Fruit fly (Drosophila melanogaster) whole organism, embryonic: ENCODE results near the gene CG13285.

Experiments used
- ATbp ChIP-seq: fragments of 200-800 bp; sonication (Bioruptor generic); optimal IDR thresholded peaks from 2 replicates; lab custom pipeline; 2017; ENCODE audit warnings: missing biosample characterization, mild to moderate bottlenecking, missing genetic modification characterization, missing genetic modification reagents
- Atf6 ChIP-seq: fragments of 200-800 bp; sonication (Bioruptor generic); IDR thresholded peaks from 2 replicates; pipeline ENCODE4 v1.3.6; 2022; ENCODE audit warnings: missing biosample characterization, missing genetic modification characterization
- Blimp-1 ChIP-seq: fragments of 200-800 bp; sonication (Bioruptor generic); optimal IDR thresholded peaks from 3 replicates; lab custom pipeline; 2018; ENCODE audit warnings: missing biosample characterization, missing genetic modification characterization, mild to moderate bottlenecking, moderate library complexity, missing genetic modification reagents
- CG1024 ChIP-seq: fragments of 200-800 bp; sonication (Bioruptor generic); IDR thresholded peaks from 2 replicates; pipeline ENCODE4 v1.3.6; 2022; ENCODE audit warnings: missing biosample characterization, missing genetic modification characterization
- CG10654 ChIP-seq: fragments of 200-800 bp; sonication (Bioruptor generic); optimal IDR thresholded peaks from 2 replicates; lab custom pipeline; 2016; ENCODE audit warnings: missing biosample characterization, missing genetic modification characterization
- CG11696 ChIP-seq: fragments of 200-800 bp; sonication (Bioruptor generic); IDR thresholded peaks from 2 replicates; pipeline ENCODE4 v1.3.6; 2022; ENCODE audit warnings: missing biosample characterization, missing genetic modification characterization
- CG15514 ChIP-seq: fragments of 200-800 bp; sonication (Bioruptor generic); optimal IDR thresholded peaks from 3 replicates; lab custom pipeline; 2017; ENCODE audit warnings: missing biosample characterization, missing genetic modification characterization, mild to moderate bottlenecking, moderate library complexity, missing genetic modification reagents
- CG1603 ChIP-seq: fragments of 200-800 bp; sonication (Bioruptor generic); optimal IDR thresholded peaks from 2 replicates; lab custom pipeline; 2019; ENCODE audit warnings: missing biosample characterization, mild to moderate bottlenecking, missing genetic modification characterization, moderate library complexity
- CG16863 ChIP-seq: fragments of 200-800 bp; sonication (Bioruptor generic); optimal IDR thresholded peaks from 3 replicates; lab custom pipeline; 2016; ENCODE audit warnings: missing biosample characterization, missing genetic modification characterization
- CG17186 ChIP-seq: fragments of 200-800 bp; sonication (Bioruptor generic); optimal IDR thresholded peaks from 3 replicates; lab custom pipeline; 2017; ENCODE audit warnings: missing biosample characterization, missing genetic modification reagents, missing genetic modification characterization
- CG17612 ChIP-seq: fragments of 200-800 bp; sonication (Bioruptor generic); IDR thresholded peaks from 2 replicates; pipeline ENCODE4 v1.3.6; 2022; ENCODE audit warnings: missing biosample characterization, missing genetic modification characterization
- CG1832 ChIP-seq: fragments of 200-800 bp; sonication (Bioruptor generic); optimal IDR thresholded peaks from 2 replicates; lab custom pipeline; 2017; ENCODE audit warnings: missing biosample characterization, mild to moderate bottlenecking, missing genetic modification characterization, inconsistent platforms
- CG2199 ChIP-seq: fragments of 200-800 bp; sonication (Bioruptor generic); IDR thresholded peaks from 3 replicates; pipeline ENCODE4 v1.3.6; 2022; ENCODE audit warnings: missing biosample characterization, missing genetic modification characterization
- CG2712 ChIP-seq: fragments of 200-800 bp; optimal IDR thresholded peaks from 3 replicates; lab custom pipeline; 2019; ENCODE audit warnings: missing biosample characterization, mild to moderate bottlenecking, missing genetic modification characterization, moderate library complexity
- CG2889 ChIP-seq: fragments of 200-800 bp; sonication (Bioruptor generic); IDR thresholded peaks from 3 replicates; pipeline ENCODE4 v1.3.6; 2022; ENCODE audit warnings: missing biosample characterization, missing genetic modification characterization
- CG31441 ChIP-seq: fragments of 200-800 bp; sonication (Bioruptor generic); IDR thresholded peaks from 2 replicates; pipeline ENCODE4 v1.3.6; 2022; ENCODE audit warnings: missing biosample characterization, missing genetic modification characterization
- CG3163 ChIP-seq: fragments of 200-800 bp; sonication (Bioruptor generic); optimal IDR thresholded peaks from 3 replicates; lab custom pipeline; 2016; ENCODE audit warnings: missing biosample characterization, missing genetic modification characterization
- CG34376 ChIP-seq: fragments of 200-800 bp; sonication (Bioruptor generic); optimal IDR thresholded peaks from 2 replicates; lab custom pipeline; 2018; ENCODE audit warnings: missing biosample characterization, mild to moderate bottlenecking, missing genetic modification characterization
- CG3847 ChIP-seq: fragments of 200-800 bp; sonication (Bioruptor generic); IDR thresholded peaks from 2 replicates; pipeline ENCODE4 v1.3.6; 2022; ENCODE audit warnings: missing biosample characterization, missing genetic modification characterization
- CG4282 ChIP-seq: fragments of 200-800 bp; sonication (Bioruptor generic); optimal IDR thresholded peaks from 2 replicates; lab custom pipeline; 2016; ENCODE audit warnings: missing biosample characterization, missing genetic modification characterization
- CG4854 ChIP-seq: fragments of 200-800 bp; sonication (Bioruptor generic); optimal IDR thresholded peaks from 2 replicates; lab custom pipeline; 2016; ENCODE audit warnings: missing biosample characterization, missing genetic modification characterization, inconsistent platforms
- CG5953 ChIP-seq: fragments of 200-800 bp; sonication (Bioruptor generic); IDR thresholded peaks from 2 replicates; pipeline ENCODE4 v1.3.6; 2022; ENCODE audit warnings: missing biosample characterization, missing genetic modification characterization
- CG6654 ChIP-seq: fragments of 200-800 bp; sonication (Bioruptor generic); optimal IDR thresholded peaks from 2 replicates; lab custom pipeline; 2017; ENCODE audit warnings: missing biosample characterization, mild to moderate bottlenecking, missing genetic modification characterization
- CG7963 ChIP-seq: fragments of 200-800 bp; sonication (Bioruptor generic); IDR thresholded peaks from 3 replicates; pipeline ENCODE4 v1.3.6; 2022; ENCODE audit warnings: missing biosample characterization, missing genetic modification characterization; ENCODE audit not compliant: partially characterized antibody
- CG8281 ChIP-seq: fragments of 200-800 bp; sonication (Bioruptor generic); optimal IDR thresholded peaks from 2 replicates; lab custom pipeline; 2018; ENCODE audit warnings: missing biosample characterization, mild to moderate bottlenecking, missing genetic modification characterization, moderate library complexity
- CG8388 ChIP-seq: fragments of 200-800 bp; sonication (Bioruptor generic); optimal IDR thresholded peaks from 2 replicates; lab custom pipeline; 2019; ENCODE audit warnings: missing biosample characterization, mild to moderate bottlenecking, missing genetic modification characterization, moderate library complexity
- E2f1 ChIP-seq: fragments of 200-800 bp; sonication (Bioruptor generic); IDR thresholded peaks from 2 replicates; pipeline ENCODE4 v1.3.6; 2022; ENCODE audit warnings: missing biosample characterization, missing genetic modification characterization
- E2f2 ChIP-seq: fragments of 200-800 bp; sonication (Bioruptor generic); IDR thresholded peaks from 2 replicates; pipeline ENCODE4 v1.3.6; 2022; ENCODE audit warnings: missing biosample characterization, missing genetic modification characterization
- Fer1 ChIP-seq: fragments of 200-800 bp; sonication (Bioruptor generic); optimal IDR thresholded peaks from 2 replicates; lab custom pipeline; 2017; ENCODE audit warnings: missing biosample characterization, mild to moderate bottlenecking, missing genetic modification characterization
- HHEX ChIP-seq: fragments of 200-800 bp; sonication (Bioruptor generic); optimal IDR thresholded peaks from 3 replicates; lab custom pipeline; 2017; ENCODE audit warnings: missing biosample characterization, mild to moderate bottlenecking, missing genetic modification characterization, missing genetic modification reagents
- HLH4C ChIP-seq: fragments of 200-800 bp; sonication (Bioruptor generic); IDR thresholded peaks from 3 replicates; pipeline ENCODE4 v1.3.6; 2022; ENCODE audit warnings: missing biosample characterization, missing genetic modification characterization; ENCODE audit not compliant: partially characterized antibody
- Hr3 ChIP-seq: fragments of 200-800 bp; sonication (Bioruptor generic); optimal IDR thresholded peaks from 3 replicates; lab custom pipeline; 2016; ENCODE audit warnings: missing biosample characterization, missing genetic modification characterization
- Hr51 ChIP-seq, 2 experiments: fragments of 200-800 bp; sonication (Bioruptor generic); optimal IDR thresholded peaks; 2 replicates in 1 of 2; 3 replicates in 1 of 2; lab custom pipeline; 2016 to 2018; ENCODE audit warnings: missing biosample characterization in 2 of 2, missing genetic modification characterization in 2 of 2, mild to moderate bottlenecking in 1 of 2, moderate library complexity in 1 of 2
- Jarid2 ChIP-seq: fragments of 200-800 bp; sonication (Bioruptor generic); optimal IDR thresholded peaks from 3 replicates; lab custom pipeline; 2017; ENCODE audit warnings: mild to moderate bottlenecking, missing biosample characterization, missing genetic modification reagents, missing genetic modification characterization
- NfI ChIP-seq: fragments of 200-800 bp; sonication (Bioruptor generic); optimal IDR thresholded peaks from 3 replicates; lab custom pipeline; 2018; ENCODE audit warnings: missing biosample characterization, mild to moderate bottlenecking, missing genetic modification characterization, moderate library complexity
- Rfx ChIP-seq: fragments of 200-800 bp; sonication (Bioruptor generic); IDR thresholded peaks from 2 replicates; pipeline ENCODE4 v1.3.6; 2022; ENCODE audit warnings: missing biosample characterization, missing genetic modification characterization
- Vsx1 ChIP-seq: fragments of 200-800 bp; sonication (Bioruptor generic); optimal IDR thresholded peaks from 2 replicates; lab custom pipeline; 2017; ENCODE audit warnings: missing biosample characterization, mild to moderate bottlenecking, missing genetic modification characterization, missing genetic modification reagents
- Xrp1 ChIP-seq: fragments of 200-800 bp; sonication (Bioruptor generic); IDR thresholded peaks from 2 replicates; pipeline ENCODE4 v1.3.6; 2022; ENCODE audit warnings: missing biosample characterization, missing genetic modification characterization
- aop ChIP-seq: fragments of 200-800 bp; sonication (Bioruptor generic); IDR thresholded peaks from 2 replicates; pipeline ENCODE4 v1.3.6; 2022; ENCODE audit warnings: missing biosample characterization, missing genetic modification characterization
- bsh ChIP-seq, 2 experiments: fragments of 200-800 bp; sonication (Bioruptor generic); optimal IDR thresholded peaks; 2 replicates each; lab custom pipeline; 2017 to 2018; ENCODE audit warnings: mild to moderate bottlenecking in 2 of 2, missing biosample characterization in 2 of 2, missing genetic modification characterization in 2 of 2, moderate library complexity in 1 of 2
- cas ChIP-seq: fragments of 200-800 bp; sonication (Bioruptor generic); IDR thresholded peaks from 2 replicates; pipeline ENCODE4 v1.3.6; 2022; ENCODE audit warnings: missing biosample characterization, missing genetic modification characterization
- crc ChIP-seq: fragments of 200-800 bp; sonication (Bioruptor generic); optimal IDR thresholded peaks from 2 replicates; lab custom pipeline; 2016; ENCODE audit warnings: missing biosample characterization, missing genetic modification characterization
- cwo ChIP-seq: fragments of 200-800 bp; sonication (Bioruptor generic); optimal IDR thresholded peaks from 3 replicates; lab custom pipeline; 2017; ENCODE audit warnings: missing biosample characterization, missing genetic modification characterization, mild to moderate bottlenecking, moderate library complexity, missing genetic modification reagents
- fd3F ChIP-seq: fragments of 200-800 bp; sonication (Bioruptor generic); optimal IDR thresholded peaks from 2 replicates; lab custom pipeline; 2018; ENCODE audit warnings: missing biosample characterization, mild to moderate bottlenecking, missing genetic modification characterization, moderate library complexity
- fu2 ChIP-seq: fragments of 200-800 bp; sonication (Bioruptor generic); optimal IDR thresholded peaks from 2 replicates; lab custom pipeline; 2016; ENCODE audit warnings: missing biosample characterization, missing genetic modification characterization
- inv ChIP-seq: fragments of 200-800 bp; sonication (Bioruptor generic); IDR thresholded peaks from 2 replicates; pipeline ENCODE4 v1.3.6; 2022; ENCODE audit warnings: missing biosample characterization, missing genetic modification characterization; ENCODE audit not compliant: partially characterized antibody
- salm ChIP-seq: fragments of 200-800 bp; sonication (Bioruptor generic); optimal IDR thresholded peaks from 2 replicates; lab custom pipeline; 2018; ENCODE audit warnings: missing biosample characterization, mild to moderate bottlenecking, missing genetic modification characterization
- seq ChIP-seq: fragments of 200-800 bp; sonication (Bioruptor generic); IDR thresholded peaks from 2 replicates; pipeline ENCODE4 v1.3.6; 2022; ENCODE audit warnings: missing biosample characterization, missing genetic modification characterization
- slbo ChIP-seq: fragments of 200-800 bp; sonication (Bioruptor generic); IDR thresholded peaks from 2 replicates; pipeline ENCODE4 v1.3.6; 2022; ENCODE audit warnings: missing biosample characterization, missing genetic modification characterization
- sr ChIP-seq: fragments of 200-800 bp; sonication (Bioruptor generic); IDR thresholded peaks from 3 replicates; pipeline ENCODE4 v1.3.6; 2022; ENCODE audit warnings: missing biosample characterization, missing genetic modification characterization

The CG13285 gene

DNA sequence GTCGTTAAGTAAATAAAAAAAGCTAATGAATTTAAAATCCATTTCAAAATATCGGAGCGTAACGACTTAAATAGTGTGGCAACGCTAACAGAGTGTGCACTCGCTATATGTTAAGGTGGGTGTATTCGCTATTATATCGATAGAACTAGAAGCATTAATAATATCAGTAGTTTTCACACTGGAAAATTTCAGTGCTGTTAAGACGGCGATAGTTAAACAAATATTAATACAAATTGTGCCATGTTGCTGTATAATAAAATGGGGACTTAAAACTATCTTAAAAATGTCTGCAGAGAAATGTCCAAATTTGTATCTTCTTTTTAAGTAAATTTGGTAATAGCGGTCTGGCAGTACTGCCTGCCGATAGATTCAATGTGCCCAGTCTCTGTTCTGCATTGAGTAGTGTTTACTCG, 47.7 kb upstream of the CG13285 start (continued):
- peak; percentile 49 for TF ChIP-seq CG3163
- TF ChIP-seq CG11696 (GFP tag; lab: Robert Waterston, UW), result peak; percentile 60
- TF ChIP-seq Blimp-1 (GFP tag; lab: Kevin White, UChicago), result no peak
- peak; percentile 74 for TF ChIP-seq HLH4C (GFP tag; lab: Robert Waterston, UW)
- TF ChIP-seq CG6654, result peak; percentile 50
- peak; percentile 66; the same call in 1 of the 3 replicates for TF ChIP-seq CG2199 (GFP tag; lab: Robert Waterston, UW)
- peak; percentile 49 for TF ChIP-seq CG8281 (tag; lab: Kevin White, UChicago)
- TF ChIP-seq inv (GFP tag; lab: Robert Waterston, UW), result peak; percentile 82
- TF ChIP-seq Hr3 (GFP tag; lab: Kevin White, UChicago), result peak; percentile 85
- peak; percentile 79 for TF ChIP-seq fd3F (GFP tag; lab: Kevin White, UChicago)
- peak; percentile 86 for TF ChIP-seq NfI
- peak; percentile 85 for TF ChIP-seq CG5953
- peak; percentile 92 for TF ChIP-seq CG1603 (tag; lab: Kevin White, UChicago)
- TF ChIP-seq Fer1, result no peak
- TF ChIP-seq CG8388 (GFP tag; lab: Kevin White, UChicago), result no peak
- TF ChIP-seq CG7963, result peak; percentile 24; the same call in 1 of the 3 replicates
- TF ChIP-seq Jarid2 (GFP tag; lab: Kevin White, UChicago), result peak; percentile 37
- no peak for TF ChIP-seq CG4854 (GFP tag; lab: Kevin White, UChicago)
- TF ChIP-seq Vsx1 (GFP tag; lab: Kevin White, UChicago), result no peak
- TF ChIP-seq CG1024 (GFP tag; lab: Robert Waterston, UW), result peak; percentile 60
- TF ChIP-seq sr, result peak; percentile 16; the same call in 1 of the 3 replicates
- no peak for TF ChIP-seq salm (tag; lab: Kevin White, UChicago)
- TF ChIP-seq E2f2 (GFP tag; lab: Robert Waterston, UW), result peak; percentile 85
- peak; percentile 69 for TF ChIP-seq HHEX (GFP tag; lab: Kevin White, UChicago)
- TF ChIP-seq Rfx (GFP tag; lab: Robert Waterston, UW), result peak; percentile 96
- TF ChIP-seq CG2889 (GFP tag; lab: Robert Waterston, UW), result peak; percentile 89
- TF ChIP-seq bsh (GFP tag; optimal IDR thresholded peaks at IDR 0.05; lab: Kevin White, UChicago), result peak in 1 of 2 experiments; percentile 80
- peak; percentile 89 for TF ChIP-seq Xrp1 (GFP tag; lab: Robert Waterston, UW)
- TF ChIP-seq CG15514 (GFP tag; lab: Kevin White, UChicago), result peak; percentile 90
- TF ChIP-seq aop (GFP tag; lab: Robert Waterston, UW), result peak; percentile 86
- peak; percentile 52 for TF ChIP-seq cwo (GFP tag; lab: Kevin White, UChicago)
- TF ChIP-seq cas (GFP tag; lab: Robert Waterston, UW), result peak; percentile 90
- TF ChIP-seq Atf6 (GFP tag; lab: Robert Waterston, UW), result peak; percentile 80
- TF ChIP-seq seq, result peak; percentile 67
- TF ChIP-seq CG17612 (GFP tag; lab: Robert Waterston, UW), result peak; percentile 80
- TF ChIP-seq crc (GFP tag; lab: Kevin White, UChicago), result peak; percentile 70
- no peak for TF ChIP-seq CG1832 (GFP tag; lab: Kevin White, UChicago)
- TF ChIP-seq CG10654, result peak; percentile 87
- peak; percentile 72 for TF ChIP-seq CG4282 (GFP tag; lab: Kevin White, UChicago)
- TF ChIP-seq CG3847, result peak; percentile 95
- peak; percentile 86 for TF ChIP-seq CG2712
- TF ChIP-seq slbo (GFP tag; lab: Robert Waterston, UW), result peak; percentile 96
- peak in 1 of 2 experiments; percentile 83 for TF ChIP-seq Hr51 (GFP tag; optimal IDR thresholded peaks at IDR 0.05; lab: Kevin White, UChicago)
- TF ChIP-seq CG17186 (GFP tag; lab: Kevin White, UChicago), result peak; percentile 60
- peak; percentile 25 for TF ChIP-seq CG34376 (GFP tag; lab: Kevin White, UChicago)
- peak; percentile 87 for TF ChIP-seq fu2 (GFP tag; lab: Kevin White, UChicago)
- no peak for TF ChIP-seq ATbp
- TF ChIP-seq E2f1 (GFP tag; lab: Robert Waterston, UW), result peak; percentile 86
- peak; percentile 75 for TF ChIP-seq CG16863 (GFP tag; lab: Kevin White, UChicago)
- TF ChIP-seq CG31441 (GFP tag; lab: Robert Waterston, UW), result no peak
